Fruit fly (Drosophila melanogaster) whole organism, embryonic: ENCODE results near the gene CG46427.

Source experiments
- Ada2b ChIP-seq: fragments of 200-800 bp; sonication (Bioruptor generic); IDR thresholded peaks from 2 replicates; pipeline ENCODE4 v1.3.6; 2022; ENCODE audit warnings: missing biosample characterization, missing genetic modification characterization
- CG10321 ChIP-seq: fragments of 200-800 bp; sonication (Bioruptor generic); IDR thresholded peaks from 2 replicates; pipeline ENCODE4 v1.3.6; 2022; ENCODE audit warnings: missing biosample characterization, missing genetic modification characterization
- CG11093 ChIP-seq: fragments of 200-800 bp; sonication (Bioruptor generic); IDR thresholded peaks from 3 replicates; pipeline ENCODE4 v1.3.6; 2022; ENCODE audit warnings: missing biosample characterization, missing genetic modification characterization
- CG11560 ChIP-seq: fragments of 200-800 bp; sonication (Bioruptor generic); IDR thresholded peaks from 3 replicates; pipeline ENCODE4 v1.3.6; 2022; ENCODE audit warnings: missing biosample characterization, missing genetic modification characterization
- CG12071 ChIP-seq: fragments of 200-800 bp; sonication (Bioruptor generic); optimal IDR thresholded peaks from 3 replicates; lab custom pipeline; 2018; ENCODE audit warnings: missing biosample characterization, mild to moderate bottlenecking, missing genetic modification characterization
- CG12104 ChIP-seq: fragments of 200-800 bp; sonication (Bioruptor generic); optimal IDR thresholded peaks from 3 replicates; lab custom pipeline; 2016; ENCODE audit warnings: missing biosample characterization, missing genetic modification characterization
- CG12155 ChIP-seq: fragments of 200-800 bp; sonication (Bioruptor generic); optimal IDR thresholded peaks from 3 replicates; lab custom pipeline; 2016; ENCODE audit warnings: missing biosample characterization, missing genetic modification characterization
- CG12942 ChIP-seq: fragments of 200-800 bp; sonication (Bioruptor generic); optimal IDR thresholded peaks from 3 replicates; lab custom pipeline; 2016; ENCODE audit warnings: missing biosample characterization, missing genetic modification characterization
- CG2202 ChIP-seq: fragments of 200-800 bp; sonication (Bioruptor generic); optimal IDR thresholded peaks from 2 replicates; lab custom pipeline; 2018; ENCODE audit warnings: missing biosample characterization, mild to moderate bottlenecking, missing genetic modification characterization
- CG33213 ChIP-seq: fragments of 200-800 bp; sonication (Bioruptor generic); optimal IDR thresholded peaks from 3 replicates; lab custom pipeline; 2016; ENCODE audit warnings: missing biosample characterization, missing genetic modification characterization
- CG3995 ChIP-seq: fragments of 200-800 bp; sonication (Bioruptor generic); optimal IDR thresholded peaks from 3 replicates; lab custom pipeline; 2016; ENCODE audit warnings: missing biosample characterization, missing genetic modification characterization
- CG6654 ChIP-seq: fragments of 200-800 bp; sonication (Bioruptor generic); optimal IDR thresholded peaks from 2 replicates; lab custom pipeline; 2017; ENCODE audit warnings: missing biosample characterization, mild to moderate bottlenecking, missing genetic modification characterization
- CG6813 ChIP-seq: fragments of 200-800 bp; sonication (Bioruptor generic); optimal IDR thresholded peaks from 2 replicates; lab custom pipeline; 2017; ENCODE audit warnings: missing biosample characterization, missing genetic modification characterization, mild to moderate bottlenecking, moderate library complexity, missing genetic modification reagents
- CG7372 ChIP-seq: fragments of 200-800 bp; sonication (Bioruptor generic); IDR thresholded peaks from 2 replicates; pipeline ENCODE4 v1.3.6; 2022; ENCODE audit warnings: missing biosample characterization, missing genetic modification characterization
- CG7987 ChIP-seq: fragments of 200-800 bp; sonication (Bioruptor generic); optimal IDR thresholded peaks from 2 replicates; lab custom pipeline; 2018; ENCODE audit warnings: missing biosample characterization, mild to moderate bottlenecking, missing genetic modification characterization, moderate library complexity
- CG8281 ChIP-seq: fragments of 200-800 bp; sonication (Bioruptor generic); optimal IDR thresholded peaks from 2 replicates; lab custom pipeline; 2018; ENCODE audit warnings: missing biosample characterization, mild to moderate bottlenecking, missing genetic modification characterization, moderate library complexity
- CG8290 ChIP-seq, 3 experiments: fragments of 200-800 bp; sonication (Bioruptor generic); optimal IDR thresholded peaks; 2 replicates each; lab custom pipeline; 2016 to 2019; ENCODE audit warnings: missing biosample characterization in 3 of 3, missing genetic modification characterization in 3 of 3, mild to moderate bottlenecking in 2 of 3, moderate library complexity in 1 of 3
- CG9797 ChIP-seq: fragments of 200-800 bp; sonication (Bioruptor generic); optimal IDR thresholded peaks from 3 replicates; lab custom pipeline; 2018; ENCODE audit warnings: missing biosample characterization, mild to moderate bottlenecking, missing genetic modification characterization
- Chrac-16 ChIP-seq: fragments of 200-800 bp; sonication (Bioruptor generic); optimal IDR thresholded peaks from 3 replicates; lab custom pipeline; 2016; ENCODE audit warnings: missing biosample characterization, missing genetic modification characterization
- CrebB ChIP-seq: fragments of 200-800 bp; sonication (Bioruptor generic); optimal IDR thresholded peaks from 3 replicates; lab custom pipeline; 2018; ENCODE audit warnings: missing biosample characterization, mild to moderate bottlenecking, missing genetic modification characterization
- Deaf1 ChIP-seq: fragments of 200-800 bp; optimal IDR thresholded peaks from 3 replicates; lab custom pipeline; 2019; ENCODE audit warnings: missing biosample characterization, mild to moderate bottlenecking, missing genetic modification characterization, moderate library complexity
- Ets65A ChIP-seq: fragments of 200-800 bp; sonication (Bioruptor generic); peaks from one replicate; lab custom pipeline; 2016; ENCODE audit warnings: missing biosample characterization, missing genetic modification characterization
- HHEX ChIP-seq: fragments of 200-800 bp; sonication (Bioruptor generic); optimal IDR thresholded peaks from 3 replicates; lab custom pipeline; 2017; ENCODE audit warnings: missing biosample characterization, mild to moderate bottlenecking, missing genetic modification characterization, missing genetic modification reagents
- HLH4C ChIP-seq: fragments of 200-800 bp; sonication (Bioruptor generic); IDR thresholded peaks from 3 replicates; pipeline ENCODE4 v1.3.6; 2022; ENCODE audit warnings: missing biosample characterization, missing genetic modification characterization; ENCODE audit not compliant: partially characterized antibody
- MBD-R2 ChIP-seq: fragments of 200-800 bp; sonication (Bioruptor generic); IDR thresholded peaks from 2 replicates; pipeline ENCODE4 v1.3.6; 2022; ENCODE audit warnings: missing biosample characterization, missing genetic modification characterization
- MTF-1 ChIP-seq: fragments of 200-800 bp; sonication (Bioruptor generic); optimal IDR thresholded peaks from 2 replicates; lab custom pipeline; 2018; ENCODE audit warnings: missing biosample characterization, mild to moderate bottlenecking, missing genetic modification characterization, borderline replicate concordance
- Mad ChIP-seq: fragments of 200-800 bp; sonication (Bioruptor generic); optimal IDR thresholded peaks from 2 replicates; lab custom pipeline; 2016; ENCODE audit warnings: missing biosample characterization, missing genetic modification characterization
- Nf-YA ChIP-seq: fragments of 200-800 bp; sonication (Bioruptor generic); IDR thresholded peaks from 2 replicates; pipeline ENCODE4 v1.3.6; 2022; ENCODE audit warnings: missing biosample characterization, missing genetic modification characterization
- Sry-δ ChIP-seq: fragments of 200-800 bp; sonication (Bioruptor generic); optimal IDR thresholded peaks from 2 replicates; lab custom pipeline; 2016; ENCODE audit warnings: missing biosample characterization, missing genetic modification characterization
- YL-1 ChIP-seq: fragments of 200-800 bp; sonication (Bioruptor generic); optimal IDR thresholded peaks from 3 replicates; lab custom pipeline; 2017; ENCODE audit warnings: missing biosample characterization, mild to moderate bottlenecking, missing genetic modification characterization
- al ChIP-seq: fragments of 200-800 bp; sonication (Bioruptor generic); IDR thresholded peaks from 2 replicates; pipeline ENCODE4 v1.3.6; 2022; ENCODE audit warnings: missing biosample characterization, missing genetic modification characterization
- eyg ChIP-seq: fragments of 200-800 bp; sonication (Bioruptor generic); optimal IDR thresholded peaks from 3 replicates; lab custom pipeline; 2016; ENCODE audit warnings: missing biosample characterization, missing genetic modification characterization
- fd102C ChIP-seq: fragments of 200-800 bp; sonication (Bioruptor generic); optimal IDR thresholded peaks from 2 replicates; lab custom pipeline; 2018; ENCODE audit warnings: missing biosample characterization, mild to moderate bottlenecking, missing genetic modification characterization, moderate library complexity
- fd96Cb ChIP-seq: fragments of 200-800 bp; sonication (Bioruptor generic); optimal IDR thresholded peaks from 2 replicates; lab custom pipeline; 2018; ENCODE audit warnings: missing biosample characterization, mild to moderate bottlenecking, missing genetic modification characterization, moderate library complexity
- ftz-f1 ChIP-seq: fragments of 200-800 bp; sonication (Bioruptor generic); optimal IDR thresholded peaks from 2 replicates; lab custom pipeline; 2016; ENCODE audit warnings: missing biosample characterization, missing genetic modification characterization
- gem ChIP-seq: fragments of 200-800 bp; sonication (Bioruptor generic); optimal IDR thresholded peaks from 2 replicates; lab custom pipeline; 2019; ENCODE audit warnings: missing biosample characterization, mild to moderate bottlenecking, missing genetic modification characterization, moderate library complexity
- kah ChIP-seq: fragments of 200-800 bp; sonication (Bioruptor generic); optimal IDR thresholded peaks from 2 replicates; lab custom pipeline; 2018; ENCODE audit warnings: missing biosample characterization, mild to moderate bottlenecking, missing genetic modification characterization
- mirr ChIP-seq: fragments of 200-800 bp; sonication (Bioruptor generic); optimal IDR thresholded peaks from 3 replicates; lab custom pipeline; 2018; ENCODE audit warnings: missing biosample characterization, mild to moderate bottlenecking, missing genetic modification characterization
- pros ChIP-seq: fragments of 200-800 bp; sonication (Bioruptor generic); optimal IDR thresholded peaks from 3 replicates; lab custom pipeline; 2019; ENCODE audit warnings: missing biosample characterization, mild to moderate bottlenecking, missing genetic modification characterization, moderate library complexity
- pzg ChIP-seq: fragments of 200-800 bp; sonication (Bioruptor generic); optimal IDR thresholded peaks from 3 replicates; lab custom pipeline; 2018; ENCODE audit warnings: missing biosample characterization, mild to moderate bottlenecking, missing genetic modification characterization, moderate library complexity
- ssp ChIP-seq: fragments of 200-800 bp; sonication (Bioruptor generic); IDR thresholded peaks from 2 replicates; pipeline ENCODE4 v1.3.6; 2022; ENCODE audit warnings: missing biosample characterization, missing genetic modification characterization
- stc ChIP-seq: fragments of 200-800 bp; sonication (Bioruptor generic); IDR thresholded peaks from 2 replicates; pipeline ENCODE4 v1.3.6; 2022; ENCODE audit warnings: missing biosample characterization, missing genetic modification characterization
- tap ChIP-seq: fragments of 200-800 bp; optimal IDR thresholded peaks from 3 replicates; lab custom pipeline; 2019; ENCODE audit warnings: missing biosample characterization, mild to moderate bottlenecking, missing genetic modification characterization, moderate library complexity
- tll ChIP-seq, 2 experiments: fragments of 200-800 bp in 1 of 2; fragments of >200 bp in 1 of 2; sonication (Bioruptor generic) in 1 of 2; optimal IDR thresholded peaks; 2 replicates each; lab custom pipeline; 2017 to 2019; ENCODE audit warnings: missing biosample characterization in 2 of 2, missing genetic modification characterization in 2 of 2, mild to moderate bottlenecking in 1 of 2, moderate library complexity in 1 of 2
- tna ChIP-seq: fragments of 200-800 bp; sonication (Bioruptor generic); IDR thresholded peaks from 2 replicates; pipeline ENCODE4 v1.3.6; 2022; ENCODE audit warnings: missing biosample characterization, missing genetic modification characterization; ENCODE audit not compliant: partially characterized antibody
- ttk ChIP-seq: fragments of 200-800 bp; sonication (Bioruptor generic); IDR thresholded peaks from 2 replicates; pipeline ENCODE4 v2.1.2; 2022; ENCODE audit warnings: missing biosample characterization, missing genetic modification characterization
- wor ChIP-seq: fragments of 200-800 bp; sonication (Bioruptor generic); IDR thresholded peaks from 2 replicates; pipeline ENCODE4 v1.3.6; 2022; ENCODE audit warnings: missing biosample characterization, missing genetic modification characterization
- zfh1 ChIP-seq: fragments of 200-800 bp; sonication (Bioruptor generic); IDR thresholded peaks from 3 replicates; pipeline ENCODE4 v1.3.6; 2022; ENCODE audit warnings: missing biosample characterization, missing genetic modification characterization
- zfh2 ChIP-seq: fragments of 200-800 bp; sonication (Bioruptor generic); optimal IDR thresholded peaks from 2 replicates; lab custom pipeline; 2016; ENCODE audit warnings: missing biosample characterization, missing genetic modification characterization

Gene CG46427

DNA sequence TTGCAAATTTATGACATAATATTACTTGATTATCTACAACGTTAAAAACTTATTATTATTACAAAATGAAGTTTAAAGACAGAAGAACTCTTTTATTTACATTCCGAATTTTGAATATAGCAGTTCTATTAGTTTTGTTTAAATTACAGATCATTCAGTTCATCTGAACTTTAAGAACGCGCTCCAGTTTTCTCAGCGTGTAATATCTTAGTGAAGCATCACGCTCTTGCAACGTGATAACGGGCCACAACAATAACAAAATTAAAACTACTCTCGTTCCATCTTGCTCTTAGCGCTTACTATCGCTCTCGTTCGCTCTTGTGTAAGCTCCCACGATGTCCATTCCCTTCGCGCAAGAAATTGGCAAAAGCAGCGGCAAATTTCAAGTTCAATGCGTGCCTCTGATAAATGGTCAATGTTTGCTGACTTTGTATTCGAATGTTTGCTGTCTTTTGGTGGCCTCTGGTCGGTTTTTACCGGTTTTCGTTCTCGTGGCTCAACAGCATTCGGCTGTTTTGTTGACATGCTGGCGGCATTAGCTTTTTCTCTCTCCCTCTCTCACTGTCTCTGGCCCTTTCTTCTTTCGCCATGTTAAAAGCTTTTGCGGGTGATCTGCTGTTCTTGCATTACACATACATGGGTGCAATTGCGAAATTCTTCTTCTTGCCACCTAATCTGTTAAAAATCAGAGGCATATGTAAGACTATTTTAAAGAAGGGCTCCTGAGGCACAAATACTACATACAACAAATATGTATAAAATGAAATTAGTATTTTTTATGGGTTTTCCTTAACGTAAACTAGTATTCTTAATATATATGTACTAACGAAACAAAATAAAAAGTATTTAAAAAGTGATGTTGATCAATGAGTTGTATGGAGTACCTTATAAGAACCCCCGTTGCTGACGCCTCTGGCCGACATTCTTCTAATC lies 3.9 kb upstream of the CG46427 start (continued):
- peak; percentile 99 for TF ChIP-seq CG7987 (GFP tag; lab: Kevin White, UChicago)
- peak; percentile 76 for TF ChIP-seq CG10321
- no peak for TF ChIP-seq eyg (GFP tag; lab: Kevin White, UChicago)
- TF ChIP-seq Deaf1 (tag; lab: Kevin White, UChicago), result peak; percentile 66
- no peak for TF ChIP-seq CrebB
- no peak for TF ChIP-seq Ada2b (GFP tag; lab: Robert Waterston, UW)
- no peak for TF ChIP-seq Nf-YA (GFP tag; lab: Robert Waterston, UW)
- no peak for TF ChIP-seq Chrac-16
- TF ChIP-seq CG12104, result no peak
- peak; percentile 64 for TF ChIP-seq ftz-f1 (GFP tag; lab: Kevin White, UChicago)
- no peak for TF ChIP-seq CG7372 (GFP tag; lab: Robert Waterston, UW)
- TF ChIP-seq zfh2 (GFP tag; lab: Kevin White, UChicago), result peak; percentile 21
- no peak for TF ChIP-seq CG9797
- no peak for TF ChIP-seq ttk
- TF ChIP-seq tap, result peak; percentile 12
- no peak for TF ChIP-seq CG2202 (tag; lab: Kevin White, UChicago)
- no peak for TF ChIP-seq CG8281 (tag; lab: Kevin White, UChicago)
- no peak for TF ChIP-seq ssp (GFP tag; lab: Robert Waterston, UW)
- TF ChIP-seq Ets65A (GFP tag; lab: Kevin White, UChicago), result no peak
- TF ChIP-seq fd102C (GFP tag; lab: Kevin White, UChicago), result no peak
- no peak for TF ChIP-seq MBD-R2
- no peak for TF ChIP-seq CG12071 (GFP tag; lab: Kevin White, UChicago)
- TF ChIP-seq CG8290 (GFP tag; optimal IDR thresholded peaks at IDR 0.05; lab: Kevin White, UChicago), result no peak
- peak in 1 of 2 experiments; percentile 22 for TF ChIP-seq CG8290 (tag; optimal IDR thresholded peaks at IDR 0.05; lab: Kevin White, UChicago)
- no peak for TF ChIP-seq tna
- peak; percentile 6 for TF ChIP-seq CG6813 (GFP tag; lab: Kevin White, UChicago)
- no peak for TF ChIP-seq HLH4C
- TF ChIP-seq CG11093 (GFP tag; lab: Robert Waterston, UW), result no peak
- no peak for TF ChIP-seq pros (GFP tag; lab: Kevin White, UChicago)
- peak; percentile 5 for TF ChIP-seq HHEX (GFP tag; lab: Kevin White, UChicago)
- TF ChIP-seq Sry-δ (GFP tag; lab: Kevin White, UChicago), result no peak
- TF ChIP-seq gem (tag; lab: Kevin White, UChicago), result peak; percentile 54
- TF ChIP-seq stc (GFP tag; lab: Robert Waterston, UW), result 0 out of 2 replicates have a peak, but pooled peaks have one; percentile 24
- no peak for TF ChIP-seq kah (GFP tag; lab: Kevin White, UChicago)
- no peak for TF ChIP-seq tll (GFP tag; optimal IDR thresholded peaks at IDR 0.05; lab: Kevin White, UChicago)
- TF ChIP-seq wor (GFP tag; lab: Robert Waterston, UW), result no peak
- TF ChIP-seq CG12942, result no peak
- TF ChIP-seq CG6654 (GFP tag; lab: Kevin White, UChicago), result no peak
- no peak for TF ChIP-seq fd96Cb (tag; lab: Kevin White, UChicago)
- TF ChIP-seq Mad, result no peak
- no peak for TF ChIP-seq pzg (GFP tag; lab: Kevin White, UChicago)
- no peak for TF ChIP-seq CG33213 (GFP tag; lab: Kevin White, UChicago)
- no peak for TF ChIP-seq CG11560 (tag; lab: Robert Waterston, UW)
- no peak for TF ChIP-seq YL-1
- no peak for TF ChIP-seq zfh1 (GFP tag; lab: Robert Waterston, UW)
- TF ChIP-seq CG3995 (GFP tag; lab: Kevin White, UChicago), result peak; percentile 41
- TF ChIP-seq MTF-1 (GFP tag; lab: Kevin White, UChicago), result no peak
- no peak for TF ChIP-seq mirr (GFP tag; lab: Kevin White, UChicago)
- peak; percentile 6 for TF ChIP-seq CG12155
- peak; percentile 23; the same call in 1 of the 2 replicates for TF ChIP-seq al (GFP tag; lab: Robert Waterston, UW)
